Fruit fly (Drosophila melanogaster) whole organism, embryonic: ENCODE results near the gene Oseg1.
A peak's percentile ranks its signal among the peaks of the same experiment; 100 is the strongest.

Experiments
- Atf3 ChIP-seq: fragments of 200-800 bp; sonication (Bioruptor generic); optimal IDR thresholded peaks from 3 replicates; lab custom pipeline; 2016; ENCODE audit warnings: missing biosample characterization, missing genetic modification characterization
- B-H2 ChIP-seq: fragments of 200-800 bp; sonication (Bioruptor generic); optimal IDR thresholded peaks from 2 replicates; lab custom pipeline; 2018; ENCODE audit warnings: missing biosample characterization, mild to moderate bottlenecking, missing genetic modification characterization
- CG1233 ChIP-seq: fragments of 200-800 bp; sonication (Bioruptor generic); optimal IDR thresholded peaks from 4 replicates; lab custom pipeline; 2018; ENCODE audit warnings: missing biosample characterization, mild to moderate bottlenecking, missing genetic modification characterization
- CG13775 ChIP-seq: fragments of 200-800 bp; sonication (Bioruptor generic); optimal IDR thresholded peaks from 3 replicates; lab custom pipeline; 2017; ENCODE audit warnings: missing biosample characterization, mild to moderate bottlenecking, missing genetic modification characterization
- CG14710 ChIP-seq: fragments of 200-800 bp; sonication (Bioruptor generic); optimal IDR thresholded peaks from 3 replicates; lab custom pipeline; 2019; ENCODE audit warnings: missing biosample characterization, mild to moderate bottlenecking, missing genetic modification characterization, moderate library complexity
- CG16815 ChIP-seq: fragments of 200-800 bp; sonication (Bioruptor generic); optimal IDR thresholded peaks from 3 replicates; lab custom pipeline; 2017; ENCODE audit warnings: missing biosample characterization, mild to moderate bottlenecking, missing genetic modification characterization
- CG18619 ChIP-seq: fragments of 200-800 bp; sonication (Bioruptor generic); optimal IDR thresholded peaks from 3 replicates; lab custom pipeline; 2017; ENCODE audit warnings: missing biosample characterization, mild to moderate bottlenecking, missing genetic modification characterization
- CG18764 ChIP-seq: fragments of 200-800 bp; sonication (Bioruptor generic); optimal IDR thresholded peaks from 3 replicates; lab custom pipeline; 2016; ENCODE audit warnings: missing biosample characterization, missing genetic modification characterization
- CG2199 ChIP-seq: fragments of 200-800 bp; sonication (Bioruptor generic); IDR thresholded peaks from 3 replicates; pipeline ENCODE4 v1.3.6; 2022; ENCODE audit warnings: missing biosample characterization, missing genetic modification characterization
- CG4617 ChIP-seq: fragments of 200-800 bp; sonication (Bioruptor generic); optimal IDR thresholded peaks from 3 replicates; lab custom pipeline; 2016; ENCODE audit warnings: missing biosample characterization, missing genetic modification characterization, borderline replicate concordance
- CG6175 ChIP-seq: fragments of 200-800 bp; sonication (Bioruptor generic); IDR thresholded peaks from 3 replicates; pipeline ENCODE4 v1.3.6; 2022; ENCODE audit warnings: missing biosample characterization, missing genetic modification characterization
- CG6689 ChIP-seq: fragments of 200-800 bp; sonication (Bioruptor generic); IDR thresholded peaks from 2 replicates; pipeline ENCODE4 v1.3.6; 2022; ENCODE audit warnings: missing biosample characterization, missing genetic modification characterization
- CG6813 ChIP-seq: fragments of 200-800 bp; sonication (Bioruptor generic); optimal IDR thresholded peaks from 2 replicates; lab custom pipeline; 2017; ENCODE audit warnings: missing biosample characterization, missing genetic modification characterization, mild to moderate bottlenecking, moderate library complexity, missing genetic modification reagents
- CG7987 ChIP-seq: fragments of 200-800 bp; sonication (Bioruptor generic); optimal IDR thresholded peaks from 2 replicates; lab custom pipeline; 2018; ENCODE audit warnings: missing biosample characterization, mild to moderate bottlenecking, missing genetic modification characterization, moderate library complexity
- Chrac-16 ChIP-seq: fragments of 200-800 bp; sonication (Bioruptor generic); optimal IDR thresholded peaks from 3 replicates; lab custom pipeline; 2016; ENCODE audit warnings: missing biosample characterization, missing genetic modification characterization
- CoRest ChIP-seq: fragments of 200-800 bp; sonication (Bioruptor generic); optimal IDR thresholded peaks from 3 replicates; lab custom pipeline; 2018; ENCODE audit warnings: missing biosample characterization, mild to moderate bottlenecking, missing genetic modification characterization, moderate library complexity
- Deaf1 ChIP-seq: fragments of 200-800 bp; optimal IDR thresholded peaks from 3 replicates; lab custom pipeline; 2019; ENCODE audit warnings: missing biosample characterization, mild to moderate bottlenecking, missing genetic modification characterization, moderate library complexity
- E2f1 ChIP-seq: fragments of 200-800 bp; sonication (Bioruptor generic); IDR thresholded peaks from 2 replicates; pipeline ENCODE4 v1.3.6; 2022; ENCODE audit warnings: missing biosample characterization, missing genetic modification characterization
- Elba2 ChIP-seq: fragments of 200-800 bp; sonication (Bioruptor generic); optimal IDR thresholded peaks from 3 replicates; lab custom pipeline; 2016; ENCODE audit warnings: missing biosample characterization, missing genetic modification characterization
- HmgD ChIP-seq: fragments of 200-800 bp; sonication (Bioruptor generic); optimal IDR thresholded peaks from 3 replicates; lab custom pipeline; 2016; ENCODE audit warnings: missing biosample characterization, missing genetic modification characterization
- NK7.1 ChIP-seq: fragments of 200-800 bp; sonication (Bioruptor generic); optimal IDR thresholded peaks from 3 replicates; lab custom pipeline; 2016; ENCODE audit warnings: missing biosample characterization, missing genetic modification characterization
- Pdp1 ChIP-seq, 2 experiments: fragments of 200-800 bp; sonication (Bioruptor generic); optimal IDR thresholded peaks; 3 replicates each; lab custom pipeline; 2016; ENCODE audit warnings: missing biosample characterization in 2 of 2, missing genetic modification characterization in 2 of 2, mild to moderate bottlenecking in 1 of 2, moderate library complexity in 1 of 2
- Side ChIP-seq: fragments of 200-800 bp; sonication (Bioruptor generic); optimal IDR thresholded peaks from 2 replicates; lab custom pipeline; 2016; ENCODE audit warnings: missing biosample characterization, missing genetic modification characterization
- Sin3A ChIP-seq: fragments of >200 bp; optimal IDR thresholded peaks from 2 replicates; lab custom pipeline; 2018
- Xbp1 ChIP-seq: fragments of 200-800 bp; sonication (Bioruptor generic); optimal IDR thresholded peaks from 3 replicates; lab custom pipeline; 2016; ENCODE audit warnings: missing biosample characterization, mild to moderate bottlenecking, missing genetic modification characterization
- YL-1 ChIP-seq: fragments of 200-800 bp; sonication (Bioruptor generic); optimal IDR thresholded peaks from 3 replicates; lab custom pipeline; 2017; ENCODE audit warnings: missing biosample characterization, mild to moderate bottlenecking, missing genetic modification characterization
- ara ChIP-seq: fragments of 200-800 bp; sonication (Bioruptor generic); IDR thresholded peaks from 2 replicates; pipeline ENCODE4 v1.3.6; 2022; ENCODE audit warnings: missing biosample characterization, missing genetic modification characterization
- bcd ChIP-seq: fragments of 200-800 bp; sonication (Bioruptor generic); optimal IDR thresholded peaks from 2 replicates; lab custom pipeline; 2017; ENCODE audit warnings: missing biosample characterization, mild to moderate bottlenecking, missing genetic modification characterization
- bsh ChIP-seq, 2 experiments: fragments of 200-800 bp; sonication (Bioruptor generic); optimal IDR thresholded peaks; 2 replicates each; lab custom pipeline; 2017 to 2018; ENCODE audit warnings: mild to moderate bottlenecking in 2 of 2, missing biosample characterization in 2 of 2, missing genetic modification characterization in 2 of 2, moderate library complexity in 1 of 2
- crol ChIP-seq: fragments of 200-800 bp; sonication (Bioruptor generic); IDR thresholded peaks from 2 replicates; pipeline ENCODE4 v1.3.6; 2022; ENCODE audit warnings: missing biosample characterization, missing genetic modification characterization
- cwo ChIP-seq: fragments of 200-800 bp; sonication (Bioruptor generic); optimal IDR thresholded peaks from 3 replicates; lab custom pipeline; 2017; ENCODE audit warnings: missing biosample characterization, missing genetic modification characterization, mild to moderate bottlenecking, moderate library complexity, missing genetic modification reagents
- dmrt99B ChIP-seq: fragments of 200-800 bp; sonication (Bioruptor generic); optimal IDR thresholded peaks from 2 replicates; lab custom pipeline; 2018; ENCODE audit warnings: missing biosample characterization, mild to moderate bottlenecking, missing genetic modification characterization, moderate library complexity
- dpn ChIP-seq, 2 experiments: fragments of 200-800 bp; sonication (Bioruptor generic); optimal IDR thresholded peaks; 3 replicates each; lab custom pipeline; 2016; ENCODE audit warnings: missing biosample characterization in 2 of 2, missing genetic modification characterization in 2 of 2
- ewg ChIP-seq: fragments of 200-800 bp; sonication (Bioruptor generic); optimal IDR thresholded peaks from 3 replicates; lab custom pipeline; 2017; ENCODE audit warnings: mild to moderate bottlenecking, missing biosample characterization, missing genetic modification reagents, missing genetic modification characterization
- exex ChIP-seq: fragments of 200-800 bp; sonication (Bioruptor generic); optimal IDR thresholded peaks from 4 replicates; lab custom pipeline; 2018; ENCODE audit warnings: missing biosample characterization, mild to moderate bottlenecking, missing genetic modification characterization, moderate library complexity
- gem ChIP-seq: fragments of 200-800 bp; sonication (Bioruptor generic); optimal IDR thresholded peaks from 2 replicates; lab custom pipeline; 2019; ENCODE audit warnings: missing biosample characterization, mild to moderate bottlenecking, missing genetic modification characterization, moderate library complexity
- gt ChIP-seq: fragments of 200-800 bp; sonication (Bioruptor generic); IDR thresholded peaks from 2 replicates; pipeline ENCODE4 v1.3.6; 2022; ENCODE audit warnings: missing biosample characterization, missing genetic modification characterization
- hbn ChIP-seq: fragments of 200-800 bp; sonication (Bioruptor generic); IDR thresholded peaks from 2 replicates; pipeline ENCODE4 v1.3.6; 2022; ENCODE audit warnings: missing biosample characterization, missing genetic modification characterization; ENCODE audit not compliant: partially characterized antibody
- her ChIP-seq: fragments of 200-800 bp; sonication (Bioruptor generic); optimal IDR thresholded peaks from 2 replicates; lab custom pipeline; 2016; ENCODE audit warnings: missing biosample characterization, missing genetic modification characterization
- jigr1 ChIP-seq: fragments of 200-800 bp; sonication (Bioruptor generic); IDR thresholded peaks from 3 replicates; pipeline ENCODE4 v1.3.6; 2022; ENCODE audit warnings: missing biosample characterization, missing genetic modification characterization
- kah ChIP-seq: fragments of 200-800 bp; sonication (Bioruptor generic); optimal IDR thresholded peaks from 2 replicates; lab custom pipeline; 2018; ENCODE audit warnings: missing biosample characterization, mild to moderate bottlenecking, missing genetic modification characterization
- lab ChIP-seq: fragments of 200-800 bp; sonication (Bioruptor generic); optimal IDR thresholded peaks from 3 replicates; lab custom pipeline; 2017; ENCODE audit warnings: missing biosample characterization, missing genetic modification characterization, mild to moderate bottlenecking, moderate library complexity, missing genetic modification reagents
- mirr ChIP-seq: fragments of 200-800 bp; sonication (Bioruptor generic); optimal IDR thresholded peaks from 3 replicates; lab custom pipeline; 2018; ENCODE audit warnings: missing biosample characterization, mild to moderate bottlenecking, missing genetic modification characterization
- pros ChIP-seq: fragments of 200-800 bp; sonication (Bioruptor generic); optimal IDR thresholded peaks from 3 replicates; lab custom pipeline; 2019; ENCODE audit warnings: missing biosample characterization, mild to moderate bottlenecking, missing genetic modification characterization, moderate library complexity
- ro ChIP-seq: fragments of 200-800 bp; sonication (Bioruptor generic); IDR thresholded peaks from 2 replicates; pipeline ENCODE4 v1.3.6; 2022; ENCODE audit warnings: missing biosample characterization, missing genetic modification characterization
- sens ChIP-seq: fragments of 200-800 bp; sonication (Bioruptor generic); peaks from one replicate; lab custom pipeline; 2016; ENCODE audit warnings: missing biosample characterization, missing genetic modification characterization
- seq ChIP-seq: fragments of 200-800 bp; sonication (Bioruptor generic); IDR thresholded peaks from 2 replicates; pipeline ENCODE4 v1.3.6; 2022; ENCODE audit warnings: missing biosample characterization, missing genetic modification characterization
- vvl ChIP-seq: fragments of 200-800 bp; sonication (Bioruptor generic); IDR thresholded peaks from 2 replicates; pipeline ENCODE4 v1.3.6; 2022; ENCODE audit warnings: missing biosample characterization, missing genetic modification characterization
- wdn ChIP-seq: fragments of 200-800 bp; sonication (Bioruptor generic); IDR thresholded peaks from 2 replicates; pipeline ENCODE4 v1.3.6; 2022; ENCODE audit warnings: missing biosample characterization, missing genetic modification characterization

Oseg1 gene

dm6 chr3L:8458767-8459614 lies 46.4 kb upstream of the Oseg1 start (continued):
- TF ChIP-seq CG4617 (GFP tag; lab: Kevin White, UChicago) (no peak), YL-1 (GFP tag; lab: Kevin White, UChicago) (no peak), CG6813 (GFP tag; lab: Kevin White, UChicago) (no peak), HmgD (GFP tag; lab: Kevin White, UChicago) (no peak), Chrac-16 (GFP tag; lab: Kevin White, UChicago) (no peak), CG16815 (no peak), her (GFP tag; lab: Kevin White, UChicago) (no peak), Deaf1 (tag; lab: Kevin White, UChicago) (no peak), ara (GFP tag; lab: Robert Waterston, UW) (no peak), hbn (GFP tag; lab: Robert Waterston, UW) (no peak), CoRest (tag; lab: Kevin White, UChicago) (peak; percentile 14), B-H2 (GFP tag; lab: Kevin White, UChicago) (no peak), CG18619 (GFP tag; lab: Kevin White, UChicago) (no peak), wdn (GFP tag; lab: Robert Waterston, UW) (no peak), dmrt99B (peak; percentile 50), cwo (GFP tag; lab: Kevin White, UChicago) (no peak), CG2199 (GFP tag; lab: Robert Waterston, UW) (peak; percentile 71; the same call in 1 of the 3 replicates), sens (GFP tag; lab: Kevin White, UChicago) (peak; percentile 49), Elba2 (no peak), bsh (GFP tag; optimal IDR thresholded peaks at IDR 0.05; lab: Kevin White, UChicago) (peak; percentile 21 to 43), Atf3 (GFP tag; lab: Kevin White, UChicago) (no peak), crol (GFP tag; lab: Robert Waterston, UW) (peak; percentile 88), Side (no peak), CG7987 (no peak), kah (GFP tag; lab: Kevin White, UChicago) (no peak), seq (GFP tag; lab: Robert Waterston, UW) (no peak), CG18764 (GFP tag; lab: Kevin White, UChicago) (no peak), CG14710 (tag; lab: Kevin White, UChicago) (peak; percentile 28), Sin3A (lab: Kevin White, UChicago) (no peak), pros (GFP tag; lab: Kevin White, UChicago) (peak; percentile 79), ro (GFP tag; lab: Robert Waterston, UW) (no peak), CG6689 (0 out of 2 replicates have a peak, but pooled peaks have one; percentile 29), gt (GFP tag; lab: Robert Waterston, UW) (no peak), Pdp1 (GFP tag; optimal IDR thresholded peaks at IDR 0.05; lab: Kevin White, UChicago) (peak in 1 of 2 experiments; percentile 59), gem (tag; lab: Kevin White, UChicago) (peak; percentile 49), dpn (GFP tag; optimal IDR thresholded peaks at IDR 0.05; lab: Kevin White, UChicago) (no peak), NK7.1 (GFP tag; lab: Kevin White, UChicago) (no peak), CG6175 (GFP tag; lab: Robert Waterston, UW) (no peak), jigr1 (no peak), Xbp1 (GFP tag; lab: Kevin White, UChicago) (peak; percentile 2), lab (GFP tag; lab: Kevin White, UChicago) (no peak), mirr (peak; percentile 25), CG1233 (GFP tag; lab: Kevin White, UChicago) (no peak), CG13775 (GFP tag; lab: Kevin White, UChicago) (peak; percentile 23), E2f1 (GFP tag; lab: Robert Waterston, UW) (no peak), exex (tag; lab: Kevin White, UChicago) (no peak), ewg (GFP tag; lab: Kevin White, UChicago) (no peak), bcd (GFP tag; lab: Kevin White, UChicago) (no peak), vvl (no peak)
